Worm (Caenorhabditis elegans): ENCODE results near the gene C44C10.7.

The C44C10.7 gene

ce11 chrX:11643767-11644235, 44.3 kb downstream of the C44C10.7 start, which contains the start of gene sto-4 (continued):
- peak; percentile 57 for TF ChIP-seq Y5F2A.4 (GFP tag; optimal IDR thresholded peaks at IDR 0.05)
- TF ChIP-seq zfp-2 (tag; optimal IDR thresholded peaks at IDR 0.05) = peak; percentile 39
- peak; percentile 63 for TF ChIP-seq nhr-102 (tag; optimal IDR thresholded peaks at IDR 0.05)
- peak; percentile 76 for TF ChIP-seq F37D6.2 (tag; optimal IDR thresholded peaks at IDR 0.05)
- peak; percentile 67 for TF ChIP-seq ceh-20 (GFP tag; IDR thresholded peaks at IDR 0.05)

ce11 chrX:11641562-11641961, 46.5 kb downstream of the C44C10.7 start:
- no peak for TF ChIP-seq F10B5.3 (tag; optimal IDR thresholded peaks at IDR 0.05)
- TF ChIP-seq hlh-30 (tag; optimal IDR thresholded peaks at IDR 0.05; ENCODE audit: insufficient read depth) = no peak
- no peak for TF ChIP-seq lin-15B (tag; optimal IDR thresholded peaks at IDR 0.05)
- TF ChIP-seq aha-1 (tag) = peak; percentile 64

ce11 chrX:11640463-11640995, 47.5 kb downstream of the C44C10.7 start:
- peak in 1 of 2 experiments; percentile 18 for TF ChIP-seq lsy-2 (tag; optimal IDR thresholded peaks at IDR 0.05)
- peak; percentile 95 for TF ChIP-seq fkh-10 (GFP tag; optimal IDR thresholded peaks at IDR 0.05)
- no peak for TF ChIP-seq daf-19 (GFP tag; conservative IDR thresholded peaks at IDR 0.05)
- no peak for TF ChIP-seq set-16 (GFP tag; IDR thresholded peaks at IDR 0.05)
- TF ChIP-seq rbr-2 (tag; optimal IDR thresholded peaks at IDR 0.05) = no peak
- 0 out of 2 replicates have a peak, but pooled peaks have one; percentile 37 for TF ChIP-seq ctbp-1 (GFP tag; IDR thresholded peaks at IDR 0.05)
- TF ChIP-seq egl-43 (GFP tag; IDR thresholded peaks at IDR 0.05) = no peak
- no peak for TF ChIP-seq Y75B8A.6 (GFP tag; IDR thresholded peaks at IDR 0.05)
- no peak for TF ChIP-seq dmd-6 (GFP tag; IDR thresholded peaks at IDR 0.05)
- TF ChIP-seq hmg-1.1 (GFP tag; IDR thresholded peaks at IDR 0.05) = 0 out of 2 replicates have a peak, but pooled peaks have one; percentile 20
- TF ChIP-seq pha-4 (GFP tag; IDR thresholded peaks at IDR 0.05) = no peak
- no peak for TF ChIP-seq pha-4 (tag; optimal IDR thresholded peaks at IDR 0.05)
- no peak for TF ChIP-seq Y48G9A.11 (GFP tag; IDR thresholded peaks at IDR 0.05)
- no peak for TF ChIP-seq T20F7.1 (GFP tag; optimal IDR thresholded peaks at IDR 0.05)

ce11 chrX:11638987-11639386, 49.1 kb downstream of the C44C10.7 start:
- TF ChIP-seq jun-1 (tag; optimal IDR thresholded peaks at IDR 0.05) (no peak), vab-7 (GFP tag; IDR thresholded peaks at IDR 0.05) (no peak), snpc-4 (tag; optimal IDR thresholded peaks at IDR 0.05) (no peak), F44E2.7 (GFP tag; IDR thresholded peaks at IDR 0.05) (no peak), lim-7 (GFP tag; IDR thresholded peaks at IDR 0.05) (no peak), egl-27 (tag; optimal IDR thresholded peaks at IDR 0.05) (no peak), lir-3 (tag; optimal IDR thresholded peaks at IDR 0.05) (no peak), skn-1 (tag; optimal IDR thresholded peaks at IDR 0.05) (no peak), nhr-42 (GFP tag; IDR thresholded peaks at IDR 0.05) (no peak)

- TF ChIP-seq aha-1 (tag) (peak; percentile 21), nhr-42 (GFP tag; IDR thresholded peaks at IDR 0.05) (0 out of 2 replicates have a peak, but pooled peaks have one; percentile 18), nhr-10 (tag; optimal IDR thresholded peaks at IDR 0.05) (no peak), unc-62 (GFP tag; optimal IDR thresholded peaks at IDR 0.05 in 1 of 2) (peak in 1 of 2 experiments; percentile 53), unc-62 (tag; optimal IDR thresholded peaks at IDR 0.05) (no peak)
Observed at ce11 chrX:11637721-11638120, 50.3 kb downstream of the C44C10.7 start.
